Fruit fly (Drosophila melanogaster) whole organism, embryonic: ENCODE measurements around the gene Pa1.

ENCODE experiments used
- Ada2b ChIP-seq: fragments of 200-800 bp; sonication (Bioruptor generic); IDR thresholded peaks from 2 replicates; pipeline ENCODE4 v1.3.6; 2022; ENCODE audit warnings: missing biosample characterization, missing genetic modification characterization
- B-H2 ChIP-seq: fragments of 200-800 bp; sonication (Bioruptor generic); optimal IDR thresholded peaks from 2 replicates; lab custom pipeline; 2018; ENCODE audit warnings: missing biosample characterization, mild to moderate bottlenecking, missing genetic modification characterization
- CG10462 ChIP-seq: fragments of 200-800 bp; sonication (Bioruptor generic); optimal IDR thresholded peaks from 2 replicates; lab custom pipeline; 2016; ENCODE audit warnings: missing biosample characterization, missing genetic modification characterization
- CG13424 ChIP-seq: fragments of 200-800 bp; sonication (Bioruptor generic); optimal IDR thresholded peaks from 2 replicates; lab custom pipeline; 2019; ENCODE audit warnings: missing biosample characterization, mild to moderate bottlenecking, missing genetic modification characterization, moderate library complexity
- CG14441 ChIP-seq: fragments of 200-800 bp; sonication (Bioruptor generic); IDR thresholded peaks from 2 replicates; pipeline ENCODE4 v1.3.6; 2022; ENCODE audit warnings: missing biosample characterization, missing genetic modification characterization
- CG15011 ChIP-seq: fragments of 200-800 bp; sonication (Bioruptor generic); optimal IDR thresholded peaks from 3 replicates; lab custom pipeline; 2018; ENCODE audit warnings: missing biosample characterization, mild to moderate bottlenecking, missing genetic modification characterization
- CG15073 ChIP-seq: fragments of 200-800 bp; sonication (Bioruptor generic); optimal IDR thresholded peaks from 2 replicates; lab custom pipeline; 2016; ENCODE audit warnings: missing biosample characterization, missing genetic modification characterization
- CG15269 ChIP-seq: fragments of 200-800 bp; sonication (Bioruptor generic); optimal IDR thresholded peaks from 2 replicates; lab custom pipeline; 2018; ENCODE audit warnings: missing biosample characterization, mild to moderate bottlenecking, missing genetic modification characterization, moderate library complexity
- CG2678 ChIP-seq: fragments of 200-800 bp; sonication (Bioruptor generic); optimal IDR thresholded peaks from 3 replicates; lab custom pipeline; 2019; ENCODE audit warnings: missing biosample characterization, mild to moderate bottlenecking, missing genetic modification characterization, moderate library complexity
- CG2889 ChIP-seq: fragments of 200-800 bp; sonication (Bioruptor generic); IDR thresholded peaks from 3 replicates; pipeline ENCODE4 v1.3.6; 2022; ENCODE audit warnings: missing biosample characterization, missing genetic modification characterization
- CG31224 ChIP-seq: fragments of 200-800 bp; sonication (Bioruptor generic); IDR thresholded peaks from 2 replicates; pipeline ENCODE4 v1.3.6; 2022; ENCODE audit warnings: missing biosample characterization, missing genetic modification characterization
- CG31441 ChIP-seq: fragments of 200-800 bp; sonication (Bioruptor generic); IDR thresholded peaks from 2 replicates; pipeline ENCODE4 v1.3.6; 2022; ENCODE audit warnings: missing biosample characterization, missing genetic modification characterization
- CG32772 ChIP-seq: fragments of 200-800 bp; sonication (Bioruptor generic); IDR thresholded peaks from 2 replicates; pipeline ENCODE4 v1.3.6; 2022; ENCODE audit warnings: missing biosample characterization, missing genetic modification characterization
- CG34422 ChIP-seq: fragments of 200-800 bp; sonication (Bioruptor generic); IDR thresholded peaks from 3 replicates; pipeline ENCODE4 v1.3.6; 2022; ENCODE audit warnings: missing biosample characterization, missing genetic modification characterization
- CG4730 ChIP-seq: fragments of 200-800 bp; sonication (Bioruptor generic); IDR thresholded peaks from 2 replicates; pipeline ENCODE4 v1.3.6; 2022; ENCODE audit warnings: missing biosample characterization, missing genetic modification characterization
- CG7556 ChIP-seq: fragments of 200-800 bp; sonication (Bioruptor generic); optimal IDR thresholded peaks from 2 replicates; lab custom pipeline; 2017; ENCODE audit warnings: missing biosample characterization, mild to moderate bottlenecking, missing genetic modification characterization
- CG9727 ChIP-seq: fragments of 200-800 bp; sonication (Bioruptor generic); optimal IDR thresholded peaks from 3 replicates; lab custom pipeline; 2017; ENCODE audit warnings: missing biosample characterization, mild to moderate bottlenecking, missing genetic modification characterization
- E2f1 ChIP-seq: fragments of 200-800 bp; sonication (Bioruptor generic); IDR thresholded peaks from 2 replicates; pipeline ENCODE4 v1.3.6; 2022; ENCODE audit warnings: missing biosample characterization, missing genetic modification characterization
- Gug ChIP-seq: fragments of 200-800 bp; sonication (Bioruptor generic); IDR thresholded peaks from 4 replicates; pipeline ENCODE4 v1.3.6; 2022; ENCODE audit warnings: missing biosample characterization, missing genetic modification characterization
- H2.0 ChIP-seq: fragments of 200-800 bp; sonication (Bioruptor generic); IDR thresholded peaks from 2 replicates; pipeline ENCODE4 v1.3.6; 2022; ENCODE audit warnings: missing biosample characterization, missing genetic modification characterization
- HLH3B ChIP-seq: fragments of 200-800 bp; sonication (Bioruptor generic); IDR thresholded peaks from 2 replicates; pipeline ENCODE4 v1.3.6; 2022; ENCODE audit warnings: missing biosample characterization, missing genetic modification characterization
- Nf-YC ChIP-seq: fragments of 200-800 bp; optimal IDR thresholded peaks from 3 replicates; lab custom pipeline; 2019; ENCODE audit warnings: missing biosample characterization, mild to moderate bottlenecking, missing genetic modification characterization, moderate library complexity
- Side ChIP-seq: fragments of 200-800 bp; sonication (Bioruptor generic); optimal IDR thresholded peaks from 2 replicates; lab custom pipeline; 2016; ENCODE audit warnings: missing biosample characterization, missing genetic modification characterization
- Sox102F ChIP-seq: fragments of 200-800 bp; sonication (Bioruptor generic); optimal IDR thresholded peaks from 2 replicates; lab custom pipeline; 2018; ENCODE audit warnings: missing biosample characterization, mild to moderate bottlenecking, missing genetic modification characterization, moderate library complexity
- Vsx1 ChIP-seq: fragments of 200-800 bp; sonication (Bioruptor generic); optimal IDR thresholded peaks from 2 replicates; lab custom pipeline; 2017; ENCODE audit warnings: missing biosample characterization, mild to moderate bottlenecking, missing genetic modification characterization, missing genetic modification reagents
- chif ChIP-seq, 2 experiments: fragments of 200-800 bp; sonication (Bioruptor generic); optimal IDR thresholded peaks; 3 replicates each; lab custom pipeline; 2016; ENCODE audit warnings: missing biosample characterization in 2 of 2, missing genetic modification characterization in 2 of 2
- ci ChIP-seq: fragments of 200-800 bp; sonication (Bioruptor generic); IDR thresholded peaks from 3 replicates; pipeline ENCODE4 v1.3.6; 2022; ENCODE audit warnings: missing biosample characterization, missing genetic modification characterization
- danr ChIP-seq: fragments of 200-800 bp; sonication (Bioruptor generic); IDR thresholded peaks from 2 replicates; pipeline ENCODE4 v1.3.6; 2022; ENCODE audit warnings: missing biosample characterization, missing genetic modification characterization
- ems ChIP-seq: fragments of 200-800 bp; sonication (Bioruptor generic); optimal IDR thresholded peaks from 3 replicates; lab custom pipeline; 2016; ENCODE audit warnings: missing biosample characterization, missing genetic modification characterization
- en ChIP-seq: fragments of 200-800 bp; sonication (Bioruptor generic); optimal IDR thresholded peaks from 2 replicates; lab custom pipeline; 2016; ENCODE audit warnings: missing biosample characterization, missing genetic modification characterization
- ftz-f1 ChIP-seq: fragments of 200-800 bp; sonication (Bioruptor generic); optimal IDR thresholded peaks from 2 replicates; lab custom pipeline; 2016; ENCODE audit warnings: missing biosample characterization, missing genetic modification characterization
- grau ChIP-seq: fragments of 200-800 bp; optimal IDR thresholded peaks from 3 replicates; lab custom pipeline; 2019; ENCODE audit warnings: missing biosample characterization, mild to moderate bottlenecking, missing genetic modification characterization, moderate library complexity
- gro ChIP-seq: fragments of 200-800 bp; sonication (Bioruptor generic); optimal IDR thresholded peaks from 2 replicates; lab custom pipeline; 2016; ENCODE audit warnings: missing biosample characterization, missing genetic modification characterization
- hkb ChIP-seq, 2 experiments: fragments of 200-800 bp in 1 of 2; fragments of >200 bp in 1 of 2; sonication (Bioruptor generic) in 1 of 2; IDR thresholded peaks in 1 of 2; optimal IDR thresholded peaks in 1 of 2; 2 replicates each; pipeline versions ENCODE4 v1.3.6 to Lab custom; 2017 to 2022; ENCODE audit warnings: missing biosample characterization in 1 of 2, missing genetic modification characterization in 1 of 2
- ind ChIP-seq: fragments of 200-800 bp; sonication (Bioruptor generic); optimal IDR thresholded peaks from 3 replicates; lab custom pipeline; 2016; ENCODE audit warnings: missing biosample characterization, missing genetic modification characterization
- ken ChIP-seq: fragments of 200-800 bp; sonication (Bioruptor generic); IDR thresholded peaks from 3 replicates; pipeline ENCODE4 v1.3.6; 2022; ENCODE audit warnings: missing biosample characterization, missing genetic modification characterization
- knrl ChIP-seq: fragments of 200-800 bp; sonication (Bioruptor generic); IDR thresholded peaks from 3 replicates; pipeline ENCODE4 v1.3.6; 2022; ENCODE audit warnings: missing biosample characterization, missing genetic modification characterization; ENCODE audit not compliant: partially characterized antibody
- lbe ChIP-seq: fragments of 200-800 bp; sonication (Bioruptor generic); optimal IDR thresholded peaks from 2 replicates; lab custom pipeline; 2016; ENCODE audit warnings: missing biosample characterization, mild to moderate bottlenecking, missing genetic modification characterization
- nmo ChIP-seq: fragments of 200-800 bp; sonication (Bioruptor generic); optimal IDR thresholded peaks from 2 replicates; lab custom pipeline; 2018; ENCODE audit warnings: missing biosample characterization, mild to moderate bottlenecking, missing genetic modification characterization, moderate library complexity
- pzg ChIP-seq: fragments of 200-800 bp; sonication (Bioruptor generic); optimal IDR thresholded peaks from 3 replicates; lab custom pipeline; 2018; ENCODE audit warnings: missing biosample characterization, mild to moderate bottlenecking, missing genetic modification characterization, moderate library complexity
- row ChIP-seq: fragments of 200-800 bp; sonication (Bioruptor generic); IDR thresholded peaks from 3 replicates; pipeline ENCODE4 v1.3.6; 2022; ENCODE audit warnings: missing biosample characterization, missing genetic modification characterization
- sens ChIP-seq: fragments of 200-800 bp; sonication (Bioruptor generic); peaks from one replicate; lab custom pipeline; 2016; ENCODE audit warnings: missing biosample characterization, missing genetic modification characterization
- seq ChIP-seq: fragments of 200-800 bp; sonication (Bioruptor generic); IDR thresholded peaks from 2 replicates; pipeline ENCODE4 v1.3.6; 2022; ENCODE audit warnings: missing biosample characterization, missing genetic modification characterization
- sisA ChIP-seq: fragments of 200-800 bp; sonication (Bioruptor generic); IDR thresholded peaks from 2 replicates; pipeline ENCODE4 v1.3.6; 2022; ENCODE audit warnings: missing biosample characterization, missing genetic modification characterization
- slbo ChIP-seq: fragments of 200-800 bp; sonication (Bioruptor generic); IDR thresholded peaks from 2 replicates; pipeline ENCODE4 v1.3.6; 2022; ENCODE audit warnings: missing biosample characterization, missing genetic modification characterization
- sr ChIP-seq: fragments of 200-800 bp; sonication (Bioruptor generic); IDR thresholded peaks from 3 replicates; pipeline ENCODE4 v1.3.6; 2022; ENCODE audit warnings: missing biosample characterization, missing genetic modification characterization
- stc ChIP-seq: fragments of 200-800 bp; sonication (Bioruptor generic); IDR thresholded peaks from 2 replicates; pipeline ENCODE4 v1.3.6; 2022; ENCODE audit warnings: missing biosample characterization, missing genetic modification characterization
- ttk ChIP-seq: fragments of 200-800 bp; sonication (Bioruptor generic); IDR thresholded peaks from 2 replicates; pipeline ENCODE4 v2.1.2; 2022; ENCODE audit warnings: missing biosample characterization, missing genetic modification characterization
- tup ChIP-seq: fragments of 200-800 bp; sonication (Bioruptor generic); optimal IDR thresholded peaks from 2 replicates; lab custom pipeline; 2016; ENCODE audit warnings: missing biosample characterization, mild to moderate bottlenecking, missing genetic modification characterization, moderate library complexity
- wor ChIP-seq: fragments of 200-800 bp; sonication (Bioruptor generic); IDR thresholded peaks from 2 replicates; pipeline ENCODE4 v1.3.6; 2022; ENCODE audit warnings: missing biosample characterization, missing genetic modification characterization

Pa1 gene

DNA sequence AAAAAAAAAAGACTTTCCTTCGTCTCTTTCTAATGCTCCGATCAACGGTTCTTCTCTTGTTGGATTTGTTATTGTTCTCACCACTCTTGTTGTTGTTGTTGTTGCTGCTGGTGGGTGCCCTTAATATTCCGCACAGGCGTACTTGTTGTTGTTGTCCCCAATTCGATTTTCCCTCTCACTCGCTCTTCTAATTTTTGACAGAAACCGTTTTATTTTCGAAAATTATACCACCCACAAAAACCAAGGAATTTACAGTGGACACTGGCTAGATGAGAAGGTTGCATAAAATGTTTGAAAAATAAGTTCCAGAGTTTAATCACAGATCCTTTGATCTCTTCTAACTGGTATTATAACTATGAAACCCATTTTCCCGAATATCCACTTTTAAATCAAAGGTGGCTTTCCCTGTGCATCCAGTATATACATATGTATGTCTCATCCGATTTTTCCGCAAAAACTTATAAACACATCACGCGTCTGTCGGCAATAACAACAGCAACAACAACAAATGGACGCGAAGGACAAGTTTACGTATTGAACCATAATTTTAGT is 32.4 kb downstream of the Pa1 start:
- TF ChIP-seq CG15073 = no peak
- peak; percentile 68 for TF ChIP-seq stc (GFP tag; lab: Robert Waterston, UW)
- peak; percentile 36 for TF ChIP-seq Sox102F
- no peak for TF ChIP-seq hkb (optimal IDR thresholded peaks at IDR 0.05; lab: Kevin White, UChicago)
- TF ChIP-seq hkb (GFP tag; IDR thresholded peaks at IDR 0.05; lab: Robert Waterston, UW) = peak; percentile 56; the same call in 1 of the 2 replicates
- TF ChIP-seq seq (GFP tag; lab: Robert Waterston, UW) = 0 out of 2 replicates have a peak, but pooled peaks have one; percentile 6
- TF ChIP-seq CG2678 (tag; lab: Kevin White, UChicago) = peak; percentile 59
- 0 out of 3 replicates have a peak, but pooled peaks have one; percentile 55 for TF ChIP-seq ken (GFP tag; lab: Robert Waterston, UW)
- peak; percentile 45 for TF ChIP-seq ind (GFP tag; lab: Kevin White, UChicago)
- peak; percentile 57 for TF ChIP-seq CG4730 (GFP tag; lab: Robert Waterston, UW)
- 0 out of 2 replicates have a peak, but pooled peaks have one; percentile 24 for TF ChIP-seq CG32772 (GFP tag; lab: Robert Waterston, UW)
- TF ChIP-seq knrl (GFP tag; lab: Robert Waterston, UW) = no peak
- no peak for TF ChIP-seq Nf-YC (tag; lab: Kevin White, UChicago)
- peak; percentile 63; the same call in 3 of the 4 replicates for TF ChIP-seq Gug
- TF ChIP-seq grau (tag; lab: Kevin White, UChicago) = peak; percentile 86
- peak; percentile 25; the same call in 1 of the 3 replicates for TF ChIP-seq CG34422 (GFP tag; lab: Robert Waterston, UW)
- TF ChIP-seq Ada2b (GFP tag; lab: Robert Waterston, UW) = peak; percentile 81
- peak; percentile 14 for TF ChIP-seq CG15011
- TF ChIP-seq H2.0 (GFP tag; lab: Robert Waterston, UW) = 0 out of 2 replicates have a peak, but pooled peaks have one; percentile 44
- no peak for TF ChIP-seq CG31441
- TF ChIP-seq sisA (GFP tag; lab: Robert Waterston, UW) = peak; percentile 64
- TF ChIP-seq B-H2 = peak; percentile 7
- TF ChIP-seq en (GFP tag; lab: Kevin White, UChicago) = no peak
- TF ChIP-seq CG7556 (GFP tag; lab: Kevin White, UChicago) = no peak
- TF ChIP-seq CG15269 (tag; lab: Kevin White, UChicago) = peak; percentile 70
- TF ChIP-seq lbe (GFP tag; lab: Kevin White, UChicago) = no peak
- TF ChIP-seq row = peak; percentile 66
- TF ChIP-seq chif (GFP tag; optimal IDR thresholded peaks at IDR 0.05; lab: Kevin White, UChicago) = peak in 1 of 2 experiments; percentile 9
- no peak for TF ChIP-seq ftz-f1 (GFP tag; lab: Kevin White, UChicago)
- TF ChIP-seq CG14441 (GFP tag; lab: Robert Waterston, UW) = peak; percentile 78
- no peak for TF ChIP-seq CG10462 (GFP tag; lab: Kevin White, UChicago)
- peak; percentile 48; the same call in 1 of the 2 replicates for TF ChIP-seq CG31224 (GFP tag; lab: Robert Waterston, UW)
- TF ChIP-seq gro (GFP tag; lab: Kevin White, UChicago) = peak; percentile 10
- TF ChIP-seq E2f1 (GFP tag; lab: Robert Waterston, UW) = peak; percentile 36
- TF ChIP-seq slbo (GFP tag; lab: Robert Waterston, UW) = peak; percentile 85
- TF ChIP-seq ci (GFP tag; lab: Robert Waterston, UW) = peak; percentile 44; the same call in 1 of the 3 replicates
- peak; percentile 42 for TF ChIP-seq ttk (GFP tag; lab: Robert Waterston, UW)
- TF ChIP-seq CG9727 (GFP tag; lab: Kevin White, UChicago) = no peak
- TF ChIP-seq CG13424 = peak; percentile 44
- peak; percentile 44; the same call in 1 of the 2 replicates for TF ChIP-seq HLH3B
- peak; percentile 3 for TF ChIP-seq ems (GFP tag; lab: Kevin White, UChicago)
- peak; percentile 8 for TF ChIP-seq Side (GFP tag; lab: Kevin White, UChicago)
- 0 out of 2 replicates have a peak, but pooled peaks have one; percentile 10 for TF ChIP-seq danr (GFP tag; lab: Robert Waterston, UW)
- peak; percentile 77 for TF ChIP-seq sens (GFP tag; lab: Kevin White, UChicago)
- peak; percentile 58; the same call in 2 of the 3 replicates for TF ChIP-seq sr (GFP tag; lab: Robert Waterston, UW)
- TF ChIP-seq CG2889 (GFP tag; lab: Robert Waterston, UW) = peak; percentile 48; the same call in 1 of the 3 replicates
- TF ChIP-seq Vsx1 (GFP tag; lab: Kevin White, UChicago) = no peak
- no peak for TF ChIP-seq tup (GFP tag; lab: Kevin White, UChicago)
- TF ChIP-seq pzg (GFP tag; lab: Kevin White, UChicago) = no peak
- no peak for TF ChIP-seq nmo (GFP tag; lab: Kevin White, UChicago)
- peak; percentile 35; the same call in 1 of the 2 replicates for TF ChIP-seq wor
